Fruit fly (Drosophila melanogaster) whole organism, adult: ENCODE measurements around the gene P5CDh2.

ENCODE experiments used
- Crg-1 ChIP-seq: fragments of 200-800 bp; sonication (Bioruptor generic); optimal IDR thresholded peaks from 2 replicates; lab custom pipeline; 2016; ENCODE audit warnings: missing biosample characterization, missing genetic modification characterization
- Mnt ChIP-seq: fragments of 200-800 bp; sonication (Bioruptor generic); optimal IDR thresholded peaks from 2 replicates; lab custom pipeline; 2016; ENCODE audit warnings: missing biosample characterization, mild to moderate bottlenecking, missing genetic modification characterization
- cnc ChIP-seq, 2 experiments: fragments of >200 bp; optimal IDR thresholded peaks; 2 replicates each; lab custom pipeline; 2017
- ovo ChIP-seq: fragments of 200-800 bp; sonication (Bioruptor generic); optimal IDR thresholded peaks from 2 replicates; lab custom pipeline; 2016; ENCODE audit warnings: missing biosample characterization, missing genetic modification characterization
- pad ChIP-seq: fragments of 200-800 bp; sonication (Bioruptor generic); optimal IDR thresholded peaks from 3 replicates; lab custom pipeline; 2017; ENCODE audit warnings: missing biosample characterization, missing genetic modification characterization, mild to moderate bottlenecking, moderate library complexity, missing genetic modification reagents

dm6 chr3R:21893929-21894328 lies 16.2 kb downstream of the P5CDh2 start:
- TF ChIP-seq Mnt (no peak), ovo (GFP tag; lab: Kevin White, UChicago) (no peak), Crg-1 (GFP tag; lab: Kevin White, UChicago) (no peak), cnc (optimal IDR thresholded peaks at IDR 0.05; lab: Kevin White, UChicago) (no peak), pad (GFP tag; lab: Kevin White, UChicago) (no peak)
